Worm (Caenorhabditis elegans): Measurements from ENCODE around the gene mak-2.

The mak-2 gene

ce11 chrIV:866828-867270 is 18.3 kb upstream of the mak-2 start (continued):
- no peak for TF ChIP-seq Y116A8C.19 (tag; optimal IDR thresholded peaks at IDR 0.05; ENCODE audit: borderline replicate concordance)
- TF ChIP-seq isw-1 (GFP tag; IDR thresholded peaks at IDR 0.05): no peak
- TF ChIP-seq pax-3 (tag; optimal IDR thresholded peaks at IDR 0.05): peak; percentile 39
- TF ChIP-seq ceh-90 (tag; optimal IDR thresholded peaks at IDR 0.05): no peak
- peak in 1 of 2 experiments; percentile 44 for TF ChIP-seq ztf-11 (tag; optimal IDR thresholded peaks at IDR 0.05)
- TF ChIP-seq lir-3 (tag; optimal IDR thresholded peaks at IDR 0.05; ENCODE audit: poor library complexity): no peak
- peak in 3 of 6 experiments; percentile 61 to 69 (median 67) for TF ChIP-seq elt-3 (tag; optimal IDR thresholded peaks at IDR 0.05)
- TF ChIP-seq lin-14 (GFP tag; optimal IDR thresholded peaks at IDR 0.05): peak; percentile 77
- TF ChIP-seq dpl-1 (GFP tag; optimal IDR thresholded peaks at IDR 0.05): peak; percentile 65 to 75 (median 72)
- TF ChIP-seq mab-9 (GFP tag; IDR thresholded peaks at IDR 0.05): no peak
- TF ChIP-seq jun-1 (tag; optimal IDR thresholded peaks at IDR 0.05): peak; percentile 59
- no peak for TF ChIP-seq fkh-10 (GFP tag; optimal IDR thresholded peaks at IDR 0.05)
- peak; percentile 53 for TF ChIP-seq aly-2 (tag; optimal IDR thresholded peaks at IDR 0.05)
- TF ChIP-seq nhr-237 (tag; optimal IDR thresholded peaks at IDR 0.05): no peak
- peak; percentile 65 for TF ChIP-seq irx-1 (tag; optimal IDR thresholded peaks at IDR 0.05)
- peak; percentile 10 for TF ChIP-seq C16A3.4 (tag; optimal IDR thresholded peaks at IDR 0.05)
- TF ChIP-seq unc-130 (tag; optimal IDR thresholded peaks at IDR 0.05): peak; percentile 40
- no peak for TF ChIP-seq ceh-63 (GFP tag; optimal IDR thresholded peaks at IDR 0.05)
- peak; percentile 86 for TF ChIP-seq swsn-7 (tag; optimal IDR thresholded peaks at IDR 0.05)
- peak; percentile 63 to 76 (median 66) for TF ChIP-seq ceh-82 (tag; optimal IDR thresholded peaks at IDR 0.05)
- TF ChIP-seq zag-1 (tag; optimal IDR thresholded peaks at IDR 0.05): no peak
- peak; percentile 99 for TF ChIP-seq snpc-4 (tag; optimal IDR thresholded peaks at IDR 0.05)
- TF ChIP-seq ztf-4 (tag; optimal IDR thresholded peaks at IDR 0.05): peak; percentile 19
- TF ChIP-seq zip-4 (GFP tag; optimal IDR thresholded peaks at IDR 0.05): peak; percentile 58
- TF ChIP-seq nhr-77 (tag; optimal IDR thresholded peaks at IDR 0.05): peak; percentile 91
- peak; percentile 64 for TF ChIP-seq xbp-1 (tag; optimal IDR thresholded peaks at IDR 0.05)
- TF ChIP-seq lin-13 (GFP tag; optimal IDR thresholded peaks at IDR 0.05): peak; percentile 84
- TF ChIP-seq snu-23 (GFP tag; optimal IDR thresholded peaks at IDR 0.05): peak; percentile 88
- TF ChIP-seq aha-1 (tag; optimal IDR thresholded peaks at IDR 0.05): no peak
- peak; percentile 80 for TF ChIP-seq sup-37 (GFP tag; optimal IDR thresholded peaks at IDR 0.05)
- peak; percentile 48 for TF ChIP-seq efl-3 (GFP tag; optimal IDR thresholded peaks at IDR 0.05)

- TF ChIP-seq unc-130 (tag; optimal IDR thresholded peaks at IDR 0.05) (no peak), snpc-4 (tag; optimal IDR thresholded peaks at IDR 0.05) (no peak), unc-86 (tag; optimal IDR thresholded peaks at IDR 0.05) (no peak), sup-37 (GFP tag; optimal IDR thresholded peaks at IDR 0.05) (no peak), nhr-85 (tag) (no peak), nhr-71 (tag; optimal IDR thresholded peaks at IDR 0.05) (no peak), zag-1 (tag; optimal IDR thresholded peaks at IDR 0.05) (no peak), C16A3.4 (tag; optimal IDR thresholded peaks at IDR 0.05) (no peak), mdl-1 (tag; optimal IDR thresholded peaks at IDR 0.05) (no peak), ceh-90 (tag; optimal IDR thresholded peaks at IDR 0.05) (no peak), lin-13 (GFP tag; optimal IDR thresholded peaks at IDR 0.05) (no peak), jun-1 (tag; optimal IDR thresholded peaks at IDR 0.05) (no peak), lin-39 (tag; optimal IDR thresholded peaks at IDR 0.05) (no peak), unc-30 (tag; optimal IDR thresholded peaks at IDR 0.05) (no peak), C04F5.9 (tag; optimal IDR thresholded peaks at IDR 0.05) (no peak), lin-15B (tag; optimal IDR thresholded peaks at IDR 0.05) (no peak), sox-4 (tag; optimal IDR thresholded peaks at IDR 0.05) (no peak), elt-3 (tag; optimal IDR thresholded peaks at IDR 0.05) (no peak)
Observed at ce11 chrIV:868723-869122, 16.4 kb upstream of the mak-2 start.
